Worm (Caenorhabditis elegans) whole organism, L4 larva: Measurements from ENCODE around the gene B0393.9.
"Not testable (repeated sequence)": the region's sequence is repeated elsewhere in the genome, so short reads cannot be mapped to it uniquely, and the experiment has no call there.

ENCODE experiments used
- D1046.2 ChIP-seq: fragments of 200-800 bp; sonication (Bioruptor generic); IDR thresholded peaks from 2 replicates; pipeline ENCODE4 v1.3.6; 2022; ENCODE audit warnings: missing genetic modification characterization, missing compliant biosample characterization
- F44E2.7 ChIP-seq: fragments of 200-800 bp; sonication (Bioruptor generic); IDR thresholded peaks from 2 replicates; pipeline ENCODE4 v2.1.2; 2022; ENCODE audit warnings: missing genetic modification characterization, missing compliant biosample characterization
- F49E8.2 ChIP-seq: sonication (generic microtip); optimal IDR thresholded peaks from 2 replicates; lab custom pipeline; 2016; ENCODE audit warnings: missing compliant biosample characterization, mild to moderate bottlenecking, missing genetic modification characterization, borderline replicate concordance
- R02D3.7 ChIP-seq: fragments of 150-350 bp; sonication (generic microtip); optimal IDR thresholded peaks from 3 replicates; lab custom pipeline; 2014; ENCODE audit warnings: missing biosample characterization, missing genetic modification characterization
- T20F7.1 ChIP-seq: fragments of 200-800 bp; sonication (Bioruptor generic); optimal IDR thresholded peaks from 2 replicates; lab custom pipeline; 2018; ENCODE audit warnings: mild to moderate bottlenecking, missing genetic modification characterization, missing compliant biosample characterization
- Y48G9A.11 ChIP-seq: fragments of 200-800 bp; sonication (Bioruptor generic); IDR thresholded peaks from 2 replicates; pipeline ENCODE4 v1.3.6; 2022; ENCODE audit warnings: missing genetic modification reagents, missing genetic modification characterization, missing compliant biosample characterization
- Y75B8A.6 ChIP-seq: fragments of 200-800 bp; sonication (Bioruptor generic); IDR thresholded peaks from 2 replicates; pipeline ENCODE4 v1.3.6; 2022; ENCODE audit warnings: missing genetic modification reagents, missing genetic modification characterization, missing compliant biosample characterization
- ama-1 ChIP-seq: fragments of 150-350 bp; optimal IDR thresholded peaks from 2 replicates; lab custom pipeline; 2014; ENCODE audit warnings: inconsistent platforms, mixed read lengths
- attf-4 ChIP-seq: sonication (generic microtip); optimal IDR thresholded peaks from 3 replicates; lab custom pipeline; 2017; ENCODE audit warnings: missing biosample characterization, missing genetic modification characterization
- ceh-20 ChIP-seq: fragments of 200-800 bp; sonication (Bioruptor generic); IDR thresholded peaks from 2 replicates; pipeline ENCODE4 v1.3.6; 2022; ENCODE audit warnings: missing genetic modification reagents, missing genetic modification characterization, missing compliant biosample characterization
- ces-1 ChIP-seq: fragments of 150-350 bp; sonication (generic microtip); optimal IDR thresholded peaks from 4 replicates; lab custom pipeline; 2014; ENCODE audit warnings: missing biosample characterization, missing genetic modification reagents, missing genetic modification characterization
- cey-2 ChIP-seq: sonication (generic microtip); optimal IDR thresholded peaks from 3 replicates; lab custom pipeline; 2017; ENCODE audit warnings: missing genetic modification characterization, mild to moderate bottlenecking, missing compliant biosample characterization, antibody characterized with exemption, borderline replicate concordance; ENCODE audit not compliant: insufficient read depth
- ctbp-1 ChIP-seq: fragments of 200-800 bp; sonication (Bioruptor generic); IDR thresholded peaks from 2 replicates; pipeline ENCODE4 v1.3.6; 2022; ENCODE audit warnings: missing genetic modification reagents, missing genetic modification characterization, missing compliant biosample characterization
- dmd-6 ChIP-seq: fragments of 200-800 bp; sonication (Bioruptor generic); IDR thresholded peaks from 2 replicates; pipeline ENCODE4 v1.3.6; 2022; ENCODE audit warnings: missing genetic modification reagents, missing genetic modification characterization, missing compliant biosample characterization
- dmd-8 ChIP-seq: fragments of 200-800 bp; sonication (Bioruptor generic); IDR thresholded peaks from 2 replicates; pipeline ENCODE4 v1.3.6; 2022; ENCODE audit warnings: missing genetic modification characterization, missing compliant biosample characterization
- dmd-9 ChIP-seq: fragments of 200-800 bp; sonication (Bioruptor generic); IDR thresholded peaks from 2 replicates; pipeline ENCODE4 v1.3.6; 2022; ENCODE audit warnings: missing genetic modification reagents, missing genetic modification characterization, missing compliant biosample characterization
- egl-27 ChIP-seq: sonication (generic microtip); optimal IDR thresholded peaks from 3 replicates; lab custom pipeline; 2017; ENCODE audit warnings: missing biosample characterization, missing genetic modification reagents, missing genetic modification characterization
- hlh-11 ChIP-seq: fragments of 200-800 bp; sonication (Bioruptor generic); optimal IDR thresholded peaks from 2 replicates; lab custom pipeline; 2018; ENCODE audit warnings: mild to moderate bottlenecking, missing genetic modification characterization, missing compliant biosample characterization
- hmg-1.1 ChIP-seq: fragments of 200-800 bp; sonication (Bioruptor generic); IDR thresholded peaks from 2 replicates; pipeline ENCODE4 v1.3.6; 2022; ENCODE audit warnings: missing genetic modification reagents, missing genetic modification characterization, missing compliant biosample characterization
- lin-29 ChIP-seq: fragments of 200-800 bp; sonication (Bioruptor generic); IDR thresholded peaks from 2 replicates; pipeline ENCODE4 v1.3.6; 2022; ENCODE audit warnings: missing genetic modification reagents, missing genetic modification characterization, missing compliant biosample characterization
- lin-38 ChIP-seq: fragments of 200-800 bp; sonication (Bioruptor generic); IDR thresholded peaks from 2 replicates; pipeline ENCODE4 v1.3.6; 2022; ENCODE audit warnings: missing genetic modification reagents, missing genetic modification characterization, missing compliant biosample characterization
- lin-39 ChIP-seq: fragments of 150-350 bp; optimal IDR thresholded peaks from 2 replicates; lab custom pipeline; 2014; ENCODE audit warnings: missing biosample characterization, missing genetic modification reagents, missing genetic modification characterization
- mep-1 ChIP-seq: fragments of 150-350 bp; sonication (generic microtip); optimal IDR thresholded peaks from 3 replicates; lab custom pipeline; 2014; ENCODE audit warnings: missing biosample characterization, missing genetic modification characterization
- mes-2 ChIP-seq: sonication (generic microtip); optimal IDR thresholded peaks from 2 replicates; lab custom pipeline; 2016; ENCODE audit warnings: missing genotype, mild to moderate bottlenecking, missing genetic modification characterization, missing compliant biosample characterization; ENCODE audit not compliant: poor library complexity, severe bottlenecking
- mxl-3 ChIP-seq: fragments of 200-800 bp; sonication (Bioruptor generic); optimal IDR thresholded peaks from 2 replicates; lab custom pipeline; 2018; ENCODE audit warnings: mild to moderate bottlenecking, missing genetic modification characterization, missing compliant biosample characterization
- nhr-10 ChIP-seq: fragments of 150-350 bp; optimal IDR thresholded peaks from 2 replicates; lab custom pipeline; 2014; ENCODE audit warnings: missing biosample characterization, missing genetic modification characterization
- nhr-237 ChIP-seq: sonication (generic microtip); optimal IDR thresholded peaks from 2 replicates; lab custom pipeline; 2017; ENCODE audit warnings: missing biosample characterization, missing genetic modification characterization
- nhr-28 ChIP-seq: fragments of 150-350 bp; optimal IDR thresholded peaks from 2 replicates; lab custom pipeline; 2014; ENCODE audit warnings: missing biosample characterization, missing genetic modification characterization
- nhr-76 ChIP-seq: fragments of 150-350 bp; optimal IDR thresholded peaks from 2 replicates; lab custom pipeline; 2014; ENCODE audit warnings: missing biosample characterization, missing genetic modification characterization
- nhr-77 ChIP-seq: fragments of 150-350 bp; optimal IDR thresholded peaks from 2 replicates; lab custom pipeline; 2014; ENCODE audit warnings: missing biosample characterization, missing genetic modification characterization
- pha-4 ChIP-seq, 2 experiments: fragments of 150-350 bp in 1 of 2; fragments of 200-800 bp in 1 of 2; sonication (Bioruptor generic) in 1 of 2; IDR thresholded peaks in 1 of 2; optimal IDR thresholded peaks in 1 of 2; 2 replicates each; pipeline versions ENCODE4 v1.3.6 to Lab custom; 2014 to 2022; ENCODE audit warnings: missing genetic modification characterization in 2 of 2, missing genetic modification reagents in 2 of 2, missing biosample characterization in 1 of 2, missing compliant biosample characterization in 1 of 2
- saeg-2 ChIP-seq: fragments of 200-800 bp; sonication (Bioruptor generic); IDR thresholded peaks from 2 replicates; pipeline ENCODE4 v1.3.6; 2022; ENCODE audit warnings: missing genetic modification reagents, missing genetic modification characterization, missing compliant biosample characterization
- sdz-12 ChIP-seq: fragments of 200-800 bp; sonication (Bioruptor generic); optimal IDR thresholded peaks from 2 replicates; lab custom pipeline; 2018; ENCODE audit warnings: mild to moderate bottlenecking, missing genetic modification characterization, missing compliant biosample characterization
- set-16 ChIP-seq: fragments of 200-800 bp; sonication (Bioruptor generic); IDR thresholded peaks from 2 replicates; pipeline ENCODE4 v1.3.6; 2022; ENCODE audit warnings: missing genetic modification reagents, missing genetic modification characterization, missing compliant biosample characterization
- skn-1 ChIP-seq: fragments of 150-350 bp; optimal IDR thresholded peaks from 2 replicates; lab custom pipeline; 2014; ENCODE audit warnings: missing biosample characterization, missing genetic modification characterization
- snpc-4 ChIP-seq: fragments of 150-350 bp; optimal IDR thresholded peaks from 2 replicates; lab custom pipeline; 2014; ENCODE audit warnings: missing biosample characterization, missing genetic modification characterization
- spr-1 ChIP-seq: sonication (generic microtip); optimal IDR thresholded peaks from 2 replicates; lab custom pipeline; 2016; ENCODE audit warnings: mild to moderate bottlenecking, missing genetic modification characterization, missing compliant biosample characterization
- tag-97 ChIP-seq: fragments of 200-800 bp; sonication (Bioruptor generic); IDR thresholded peaks from 2 replicates; pipeline ENCODE4 v1.3.6; 2022; ENCODE audit warnings: missing genetic modification characterization, missing compliant biosample characterization
- unc-62 ChIP-seq, 3 experiments: fragments of 150-350 bp in 1 of 3; sonication (generic microtip); optimal IDR thresholded peaks in 2 of 3; peaks in 1 of 3; 1 replicate in 1 of 3; 2 replicates in 2 of 3; lab custom pipeline; 2014 to 2017; ENCODE audit warnings: missing biosample characterization in 3 of 3, missing genetic modification characterization in 3 of 3, missing genetic modification reagents in 3 of 3, missing genotype in 1 of 3
- zfp-2 ChIP-seq: sonication (generic microtip); optimal IDR thresholded peaks from 2 replicates; lab custom pipeline; 2016; ENCODE audit warnings: mild to moderate bottlenecking, missing genetic modification characterization, missing compliant biosample characterization
- zip-11 ChIP-seq: fragments of 200-800 bp; sonication (Bioruptor generic); IDR thresholded peaks from 2 replicates; pipeline ENCODE4 v1.3.6; 2022; ENCODE audit warnings: missing genetic modification characterization, missing compliant biosample characterization

Gene B0393.9

ce11 chrIII:4748666-4749065, 31.3 kb downstream of the B0393.9 start:
- TF ChIP-seq ama-1 (lab: Kevin White, UChicago) (no peak), set-16 (GFP tag; lab: Robert Waterston, UW) (peak; percentile 96), ctbp-1 (GFP tag; lab: Robert Waterston, UW) (no peak), D1046.2 (GFP tag; lab: Robert Waterston, UW) (no peak), tag-97 (GFP tag; lab: Robert Waterston, UW) (no peak), dmd-6 (GFP tag; lab: Robert Waterston, UW) (no peak), ceh-20 (no peak), lin-39 (tag; lab: Kevin White, UChicago) (no peak), unc-62 (GFP tag; optimal IDR thresholded peaks at IDR 0.05 in 1 of 2; lab: Kevin White, UChicago) (peak in 1 of 2 experiments; percentile 73), unc-62 (tag; optimal IDR thresholded peaks at IDR 0.05; lab: Kevin White, UChicago) (no peak), mep-1 (tag; lab: Kevin White, UChicago) (no peak)

ce11 chrIII:4748109-4748508, 31.8 kb downstream of the B0393.9 start, which contains the start of gene col-89:
TSS of gene col-89 (plus strand) at chrIII:4748127.
- peak in 1 of 2 experiments; percentile 94 for TF ChIP-seq unc-62 (GFP tag; optimal IDR thresholded peaks at IDR 0.05 in 1 of 2; lab: Kevin White, UChicago)
- TF ChIP-seq unc-62 (tag; optimal IDR thresholded peaks at IDR 0.05; lab: Kevin White, UChicago), result no peak
- TF ChIP-seq Y48G9A.11 (GFP tag; lab: Robert Waterston, UW), result no peak
- TF ChIP-seq, all 104 proteins: peak for 1

ce11 chrIII:4745934-4746333, 34.0 kb downstream of the B0393.9 start, which contains the start of gene F17C8.6:
TSS of gene F17C8.6 (minus strand) at chrIII:4746034.
- TF ChIP-seq nhr-237, result no peak
- no peak for TF ChIP-seq D1046.2 (GFP tag; lab: Robert Waterston, UW)
- TF ChIP-seq spr-1 (tag; lab: Kevin White, UChicago), result no peak
- no peak for TF ChIP-seq nhr-76 (tag; lab: Kevin White, UChicago)
- no peak for TF ChIP-seq ceh-20
- TF ChIP-seq skn-1 (tag; lab: Kevin White, UChicago), result no peak
- no peak for TF ChIP-seq nhr-10 (tag; lab: Kevin White, UChicago)
- TF ChIP-seq nhr-77 (tag; lab: Kevin White, UChicago), result no peak
- no peak for TF ChIP-seq ces-1
- no peak for TF ChIP-seq dmd-8
- no peak for TF ChIP-seq sdz-12 (GFP tag; lab: Kevin White, UChicago)
- no peak for TF ChIP-seq unc-62 (GFP tag; optimal IDR thresholded peaks at IDR 0.05 in 1 of 2; lab: Kevin White, UChicago)
- no peak for TF ChIP-seq unc-62 (tag; optimal IDR thresholded peaks at IDR 0.05; lab: Kevin White, UChicago)
- no peak for TF ChIP-seq dmd-9 (GFP tag; lab: Robert Waterston, UW)
- TF ChIP-seq lin-29, result no peak
- TF ChIP-seq zip-11 (GFP tag; lab: Robert Waterston, UW), result no peak
- no peak for TF ChIP-seq T20F7.1 (GFP tag; lab: Kevin White, UChicago)
- TF ChIP-seq lin-38, result no peak

ce11 chrIII:4742620-4743019, 37.3 kb downstream of the B0393.9 start, which contains the start of gene twk-6:
TSS of gene twk-6 (plus strand) at chrIII:4742920.
- TF ChIP-seq ctbp-1 (GFP tag; lab: Robert Waterston, UW); pha-4 (GFP tag; IDR thresholded peaks at IDR 0.05; lab: Robert Waterston, UW); pha-4 (tag; optimal IDR thresholded peaks at IDR 0.05; lab: Kevin White, UChicago); mxl-3: not testable (repeated sequence)
- TF ChIP-seq, all 104 proteins: peak for 0; not testable (repeated sequence) for 104

ce11 chrIII:4740820-4741219, 39.1 kb downstream of the B0393.9 start:
- TF ChIP-seq ceh-20 (no peak), cey-2 (tag; lab: Kevin White, UChicago) (no peak), Y75B8A.6 (GFP tag; lab: Robert Waterston, UW) (no peak), egl-27 (tag; lab: Kevin White, UChicago) (no peak), attf-4 (tag; lab: Kevin White, UChicago) (no peak), nhr-28 (peak; percentile 33), hlh-11 (tag; lab: Kevin White, UChicago) (peak; percentile 68), mxl-3 (peak; percentile 26), R02D3.7 (tag; lab: Kevin White, UChicago) (no peak), nhr-237 (no peak), mes-2 (tag; lab: Kevin White, UChicago) (no peak), saeg-2 (GFP tag; lab: Robert Waterston, UW) (no peak), zip-11 (GFP tag; lab: Robert Waterston, UW) (no peak), lin-38 (no peak), nhr-76 (tag; lab: Kevin White, UChicago) (no peak), F44E2.7 (GFP tag; lab: Robert Waterston, UW) (no peak), snpc-4 (tag; lab: Kevin White, UChicago) (no peak), F49E8.2 (no peak), zfp-2 (tag; lab: Kevin White, UChicago) (no peak), hmg-1.1 (GFP tag; lab: Robert Waterston, UW) (no peak)
